Worm (Caenorhabditis elegans) whole organism, L2 larva: Measurements from ENCODE around the gene lon-3.

Source experiments
- nhr-237 ChIP-seq: fragments of 150-350 bp; optimal IDR thresholded peaks from 2 replicates; lab custom pipeline; 2014; ENCODE audit warnings: missing biosample characterization, missing genetic modification characterization
- nhr-6 ChIP-seq: fragments of 150-350 bp; optimal IDR thresholded peaks from 2 replicates; lab custom pipeline; 2014; ENCODE audit warnings: missing biosample characterization, missing genetic modification characterization
- unc-39 ChIP-seq: fragments of 150-350 bp; optimal IDR thresholded peaks from 2 replicates; lab custom pipeline; 2014; ENCODE audit warnings: missing biosample characterization, missing genetic modification characterization
- unc-62 ChIP-seq: fragments of 150-350 bp; optimal IDR thresholded peaks from 2 replicates; lab custom pipeline; 2014; ENCODE audit warnings: missing biosample characterization, missing genetic modification reagents, missing genetic modification characterization

DNA sequence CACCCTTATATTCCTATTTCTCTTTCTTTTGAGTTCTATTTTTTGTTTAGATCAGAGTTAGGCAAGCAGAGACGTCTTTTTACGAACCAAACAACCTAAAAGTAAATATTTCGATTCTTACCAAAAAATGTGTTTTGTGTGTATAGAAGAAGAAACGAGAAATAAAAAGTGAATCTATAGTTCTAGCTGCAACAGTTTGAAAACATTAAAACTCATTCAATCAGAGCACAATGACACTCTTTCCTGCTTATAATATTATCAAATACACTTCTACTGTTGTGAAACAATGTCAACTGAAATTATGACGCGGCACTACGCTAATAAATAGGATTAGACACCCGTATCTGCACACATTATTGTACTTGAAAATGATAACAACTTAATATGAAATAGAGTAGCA, 2.6 kb downstream of the lon-3 start, which contains the start of gene ZK836.3:
- TF ChIP-seq unc-39 (tag; lab: Kevin White, UChicago) (no peak), nhr-6 (tag; lab: Kevin White, UChicago) (no peak), nhr-237 (no peak), unc-62 (GFP tag; lab: Kevin White, UChicago) (no peak)
